Worm (Caenorhabditis elegans) whole organism, mixed stage, embryonic: Measurements from ENCODE around the gene Y49E10.18.

Experiments used
- ces-1 ChIP-seq: fragments of 150-350 bp; optimal IDR thresholded peaks from 2 replicates; lab custom pipeline; 2014; ENCODE audit warnings: missing biosample characterization, missing genetic modification reagents, missing genetic modification characterization
- nhr-237 ChIP-seq: fragments of 150-350 bp; optimal IDR thresholded peaks from 2 replicates; lab custom pipeline; 2014; ENCODE audit warnings: missing biosample characterization, missing genetic modification characterization
- nhr-76 ChIP-seq: sonication (generic microtip); optimal IDR thresholded peaks from 2 replicates; lab custom pipeline; 2017; ENCODE audit warnings: missing biosample characterization, missing genetic modification characterization
- pha-4 ChIP-seq: fragments of 150-350 bp; optimal IDR thresholded peaks from 2 replicates; lab custom pipeline; 2018; ENCODE audit warnings: missing biosample characterization, missing genetic modification reagents, missing genetic modification characterization
- ztf-11 ChIP-seq: fragments of 150-350 bp; optimal IDR thresholded peaks from 2 replicates; lab custom pipeline; 2014; ENCODE audit warnings: missing biosample characterization, missing genetic modification characterization

DNA sequence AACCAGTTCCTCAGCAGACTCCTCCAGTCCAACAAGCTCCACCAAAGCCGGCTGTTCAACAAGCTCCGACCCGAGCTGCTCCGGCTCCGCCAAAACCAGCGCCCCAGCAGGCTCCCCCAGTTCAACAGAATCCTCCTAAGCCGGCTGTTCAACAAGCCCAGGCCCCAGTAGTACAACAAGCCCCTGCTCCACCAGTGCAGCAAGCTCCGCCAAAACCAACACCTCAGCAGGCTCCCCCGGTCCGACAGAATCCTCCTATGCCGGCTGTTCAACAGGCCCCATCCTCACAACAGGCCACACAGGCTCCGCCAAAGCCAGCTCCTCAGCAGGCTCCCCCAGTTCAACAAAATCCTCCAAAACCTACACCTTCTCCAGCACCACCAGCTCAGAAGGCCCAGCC lies 24.7 kb upstream of the Y49E10.18 start:
- TF ChIP-seq ces-1 (no peak), nhr-237 (tag; lab: Kevin White, UChicago) (no peak), ztf-11 (tag; lab: Kevin White, UChicago) (no peak), nhr-76 (tag; lab: Kevin White, UChicago) (no peak), pha-4 (tag; lab: Kevin White, UChicago) (no peak)
